Worm (Caenorhabditis elegans) whole organism, early embryonic: ENCODE data around the gene clec-121.

Source experiments
- ama-1 ChIP-seq: fragments of 150-350 bp; optimal IDR thresholded peaks from 2 replicates; lab custom pipeline; 2014
- ceh-36 ChIP-seq: sonication (generic microtip); optimal IDR thresholded peaks from 2 replicates; lab custom pipeline; 2016; ENCODE audit warnings: missing genetic modification characterization, inconsistent platforms, missing compliant biosample characterization
- ets-7 ChIP-seq: sonication (generic microtip); optimal IDR thresholded peaks from 2 replicates; lab custom pipeline; 2016; ENCODE audit warnings: missing genotype, missing genetic modification characterization, missing compliant biosample characterization
- hmg-4 ChIP-seq: fragments of 200-800 bp; sonication (Bioruptor generic); optimal IDR thresholded peaks from 2 replicates; lab custom pipeline; 2018; ENCODE audit warnings: mild to moderate bottlenecking, missing genetic modification characterization, missing compliant biosample characterization
- sea-1 ChIP-seq: fragments of 200-800 bp; sonication (Bioruptor generic); conservative IDR thresholded peaks from 2 replicates; pipeline ENCODE4 v1.3.6; 2022; ENCODE audit warnings: missing genetic modification characterization, missing compliant biosample characterization
- tbx-11 ChIP-seq: fragments of 200-800 bp; sonication (Bioruptor generic); IDR thresholded peaks from 2 replicates; pipeline ENCODE4 v1.3.6; 2022; ENCODE audit warnings: missing genetic modification characterization, missing compliant biosample characterization
- tra-4 ChIP-seq: sonication (generic microtip); optimal IDR thresholded peaks from 2 replicates; lab custom pipeline; 2017; ENCODE audit warnings: missing genetic modification characterization, missing compliant biosample characterization

ce11 chrII:3100546-3100945 lies 1.6 kb upstream of the clec-121 start, which contains the start of gene srg-24:
- TF ChIP-seq tra-4 (tag; lab: Kevin White, UChicago) (no peak), tbx-11 (GFP tag; lab: Robert Waterston, UW) (no peak), ama-1 (no peak), hmg-4 (GFP tag; lab: Kevin White, UChicago) (no peak), ets-7 (tag; lab: Kevin White, UChicago) (no peak), ceh-36 (tag; lab: Kevin White, UChicago) (no peak), sea-1 (GFP tag; lab: Robert Waterston, UW) (no peak)
